Fruit fly (Drosophila melanogaster) whole organism, embryonic: ENCODE results near the gene WRNexo.

Experiments
- Adf1 ChIP-seq: fragments of 200-800 bp; sonication (Bioruptor generic); IDR thresholded peaks from 2 replicates; pipeline ENCODE4 v1.3.6; 2022; ENCODE audit warnings: missing biosample characterization, missing genetic modification characterization
- Aef1 ChIP-seq: fragments of 200-800 bp; sonication (Bioruptor generic); IDR thresholded peaks from 3 replicates; pipeline ENCODE4 v1.3.6; 2022; ENCODE audit warnings: missing biosample characterization, missing genetic modification characterization
- CG10267 ChIP-seq: fragments of 200-800 bp; sonication (Bioruptor generic); optimal IDR thresholded peaks from 2 replicates; lab custom pipeline; 2018; ENCODE audit warnings: missing biosample characterization, mild to moderate bottlenecking, missing genetic modification characterization, moderate library complexity
- CG11247 ChIP-seq: fragments of 200-800 bp; sonication (Bioruptor generic); IDR thresholded peaks from 2 replicates; pipeline ENCODE4 v1.3.6; 2022; ENCODE audit warnings: missing biosample characterization, missing genetic modification characterization
- CG12299 ChIP-seq: fragments of 200-800 bp; sonication (Bioruptor generic); optimal IDR thresholded peaks from 2 replicates; lab custom pipeline; 2018; ENCODE audit warnings: missing biosample characterization, mild to moderate bottlenecking, missing genetic modification characterization
- CG12942 ChIP-seq: fragments of 200-800 bp; sonication (Bioruptor generic); optimal IDR thresholded peaks from 3 replicates; lab custom pipeline; 2016; ENCODE audit warnings: missing biosample characterization, missing genetic modification characterization
- CG13287 ChIP-seq: fragments of 200-800 bp; sonication (Bioruptor generic); IDR thresholded peaks from 2 replicates; pipeline ENCODE4 v1.3.6; 2022; ENCODE audit warnings: missing biosample characterization, missing genetic modification characterization; ENCODE audit not compliant: partially characterized antibody
- CG1529 ChIP-seq: fragments of 200-800 bp; sonication (Bioruptor generic); optimal IDR thresholded peaks from 3 replicates; lab custom pipeline; 2018; ENCODE audit warnings: missing biosample characterization, missing genetic modification characterization
- CG1602 ChIP-seq: fragments of 200-800 bp; sonication (Bioruptor generic); optimal IDR thresholded peaks from 3 replicates; lab custom pipeline; 2016; ENCODE audit warnings: missing biosample characterization, missing genetic modification characterization
- CG30403 ChIP-seq: fragments of 200-800 bp; sonication (Bioruptor generic); optimal IDR thresholded peaks from 3 replicates; lab custom pipeline; 2016; ENCODE audit warnings: missing biosample characterization, missing genetic modification characterization
- CG32772 ChIP-seq: fragments of 200-800 bp; sonication (Bioruptor generic); IDR thresholded peaks from 2 replicates; pipeline ENCODE4 v1.3.6; 2022; ENCODE audit warnings: missing biosample characterization, missing genetic modification characterization
- CG33213 ChIP-seq: fragments of 200-800 bp; sonication (Bioruptor generic); optimal IDR thresholded peaks from 3 replicates; lab custom pipeline; 2016; ENCODE audit warnings: missing biosample characterization, missing genetic modification characterization
- CG34376 ChIP-seq: fragments of 200-800 bp; sonication (Bioruptor generic); optimal IDR thresholded peaks from 2 replicates; lab custom pipeline; 2018; ENCODE audit warnings: missing biosample characterization, mild to moderate bottlenecking, missing genetic modification characterization
- CG42726 ChIP-seq: fragments of 200-800 bp; sonication (Bioruptor generic); IDR thresholded peaks from 2 replicates; pipeline ENCODE4 v1.3.6; 2022; ENCODE audit warnings: missing biosample characterization, missing genetic modification characterization; ENCODE audit not compliant: partially characterized antibody
- CG4404 ChIP-seq: fragments of 200-800 bp; sonication (Bioruptor generic); IDR thresholded peaks from 2 replicates; pipeline ENCODE4 v1.3.6; 2022; ENCODE audit warnings: missing biosample characterization, missing genetic modification characterization
- CG4854 ChIP-seq: fragments of 200-800 bp; sonication (Bioruptor generic); optimal IDR thresholded peaks from 2 replicates; lab custom pipeline; 2016; ENCODE audit warnings: missing biosample characterization, missing genetic modification characterization, inconsistent platforms
- CG6791 ChIP-seq: fragments of 200-800 bp; sonication (Bioruptor generic); IDR thresholded peaks from 3 replicates; pipeline ENCODE4 v1.3.6; 2022; ENCODE audit warnings: missing biosample characterization, missing genetic modification characterization; ENCODE audit not compliant: partially characterized antibody
- CG9932 ChIP-seq: fragments of 200-800 bp; sonication (Bioruptor generic); IDR thresholded peaks from 2 replicates; pipeline ENCODE4 v1.3.6; 2022; ENCODE audit warnings: missing biosample characterization, missing genetic modification characterization
- Dip2 ChIP-seq: fragments of 200-800 bp; sonication (Bioruptor generic); IDR thresholded peaks from 2 replicates; pipeline ENCODE4 v1.3.6; 2022; ENCODE audit warnings: missing biosample characterization, missing genetic modification characterization
- Jarid2 ChIP-seq: fragments of 200-800 bp; sonication (Bioruptor generic); optimal IDR thresholded peaks from 3 replicates; lab custom pipeline; 2017; ENCODE audit warnings: mild to moderate bottlenecking, missing biosample characterization, missing genetic modification reagents, missing genetic modification characterization
- Mrtf ChIP-seq: fragments of 200-800 bp; sonication (Bioruptor generic); IDR thresholded peaks from 3 replicates; pipeline ENCODE4 v1.3.6; 2022; ENCODE audit warnings: missing biosample characterization, missing genetic modification characterization
- Oaz ChIP-seq: fragments of 200-800 bp; sonication (Bioruptor generic); IDR thresholded peaks from 2 replicates; pipeline ENCODE4 v1.3.6; 2022; ENCODE audit warnings: missing biosample characterization, missing genetic modification characterization
- Poxn ChIP-seq: fragments of 200-800 bp; sonication (Bioruptor generic); IDR thresholded peaks from 2 replicates; pipeline ENCODE4 v1.3.6; 2022; ENCODE audit warnings: missing biosample characterization, missing genetic modification characterization
- Rfx ChIP-seq: fragments of 200-800 bp; sonication (Bioruptor generic); IDR thresholded peaks from 2 replicates; pipeline ENCODE4 v1.3.6; 2022; ENCODE audit warnings: missing biosample characterization, missing genetic modification characterization
- Scr ChIP-seq: fragments of 200-800 bp; sonication (Bioruptor generic); IDR thresholded peaks from 2 replicates; pipeline ENCODE4 v1.3.6; 2022; ENCODE audit warnings: missing biosample characterization, missing genetic modification characterization; ENCODE audit not compliant: partially characterized antibody
- bbx ChIP-seq: fragments of 200-800 bp; sonication (Bioruptor generic); IDR thresholded peaks from 2 replicates; pipeline ENCODE4 v1.3.6; 2022; ENCODE audit warnings: missing biosample characterization, missing genetic modification characterization; ENCODE audit not compliant: partially characterized antibody
- da ChIP-seq: fragments of 200-800 bp; sonication (Bioruptor generic); optimal IDR thresholded peaks from 2 replicates; lab custom pipeline; 2016; ENCODE audit warnings: missing biosample characterization, missing genetic modification characterization
- fru ChIP-seq: fragments of >200 bp; optimal IDR thresholded peaks from 2 replicates; lab custom pipeline; 2017
- gem ChIP-seq: fragments of 200-800 bp; sonication (Bioruptor generic); optimal IDR thresholded peaks from 2 replicates; lab custom pipeline; 2019; ENCODE audit warnings: missing biosample characterization, mild to moderate bottlenecking, missing genetic modification characterization, moderate library complexity
- knrl ChIP-seq: fragments of 200-800 bp; sonication (Bioruptor generic); IDR thresholded peaks from 3 replicates; pipeline ENCODE4 v1.3.6; 2022; ENCODE audit warnings: missing biosample characterization, missing genetic modification characterization; ENCODE audit not compliant: partially characterized antibody
- mam ChIP-seq: fragments of 200-800 bp; sonication (Bioruptor generic); optimal IDR thresholded peaks from 3 replicates; lab custom pipeline; 2016; ENCODE audit warnings: missing biosample characterization, missing genetic modification characterization
- rib ChIP-seq: fragments of 200-800 bp; sonication (Bioruptor generic); IDR thresholded peaks from 2 replicates; pipeline ENCODE4 v1.3.6; 2022; ENCODE audit warnings: missing biosample characterization, missing genetic modification characterization
- run ChIP-seq: fragments of 200-800 bp; sonication (Bioruptor generic); optimal IDR thresholded peaks from 3 replicates; lab custom pipeline; 2018; ENCODE audit warnings: missing biosample characterization, mild to moderate bottlenecking, missing genetic modification characterization
- sens ChIP-seq: fragments of 200-800 bp; sonication (Bioruptor generic); peaks from one replicate; lab custom pipeline; 2016; ENCODE audit warnings: missing biosample characterization, missing genetic modification characterization
- sima ChIP-seq: fragments of 200-800 bp; sonication (Bioruptor generic); optimal IDR thresholded peaks from 2 replicates; lab custom pipeline; 2016; ENCODE audit warnings: missing biosample characterization, missing genetic modification characterization
- sna ChIP-seq: fragments of 200-800 bp; sonication (Bioruptor generic); IDR thresholded peaks from 2 replicates; pipeline ENCODE4 v1.3.6; 2022; ENCODE audit warnings: missing biosample characterization, missing genetic modification characterization; ENCODE audit not compliant: partially characterized antibody
- sug ChIP-seq: fragments of 200-800 bp; optimal IDR thresholded peaks from 2 replicates; lab custom pipeline; 2019; ENCODE audit warnings: missing biosample characterization, mild to moderate bottlenecking, missing genetic modification characterization, moderate library complexity
- tgo ChIP-seq: fragments of 200-800 bp; sonication (Bioruptor generic); IDR thresholded peaks from 3 replicates; pipeline ENCODE4 v1.3.6; 2022; ENCODE audit warnings: missing biosample characterization, missing genetic modification characterization
- tin ChIP-seq: fragments of 200-800 bp; sonication (Bioruptor generic); optimal IDR thresholded peaks from 3 replicates; lab custom pipeline; 2016; ENCODE audit warnings: missing biosample characterization, missing genetic modification characterization
- wdn ChIP-seq: fragments of 200-800 bp; sonication (Bioruptor generic); IDR thresholded peaks from 2 replicates; pipeline ENCODE4 v1.3.6; 2022; ENCODE audit warnings: missing biosample characterization, missing genetic modification characterization
- wek ChIP-seq: fragments of 200-800 bp; sonication (Bioruptor generic); optimal IDR thresholded peaks from 3 replicates; lab custom pipeline; 2018; ENCODE audit warnings: missing biosample characterization, mild to moderate bottlenecking, missing genetic modification characterization, moderate library complexity
- z ChIP-seq: fragments of 200-800 bp; sonication (Bioruptor generic); IDR thresholded peaks from 3 replicates; pipeline ENCODE4 v1.3.6; 2022; ENCODE audit warnings: missing biosample characterization, missing genetic modification characterization

WRNexo gene

DNA sequence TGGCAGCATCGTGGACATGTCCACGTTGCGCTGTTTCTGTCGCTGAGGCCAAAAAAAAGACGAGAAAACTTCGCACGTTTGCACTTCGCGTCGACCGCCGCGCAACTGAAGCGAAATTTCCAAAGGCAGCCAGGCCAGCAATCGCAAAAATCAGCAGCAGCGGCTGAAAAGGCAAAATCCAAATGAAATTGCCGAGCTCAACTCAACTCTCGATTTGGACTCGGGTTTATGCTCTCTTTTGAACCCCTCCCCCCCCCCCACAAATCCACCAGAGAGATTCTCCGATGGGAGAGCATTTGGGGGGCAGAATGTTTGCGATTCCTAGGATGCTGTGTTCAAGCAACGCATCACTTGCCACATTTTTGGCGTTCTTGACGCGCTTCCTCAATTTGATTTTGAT lies 51.6 kb downstream of the WRNexo start, which contains the start of gene PKD (continued):
- TF ChIP-seq Adf1 (GFP tag; lab: Robert Waterston, UW), result peak; percentile 28; the same call in 1 of the 2 replicates
- no peak for TF ChIP-seq fru (lab: Kevin White, UChicago)
- TF ChIP-seq Jarid2 (GFP tag; lab: Kevin White, UChicago), result peak; percentile 10
- TF ChIP-seq CG12299 (tag; lab: Kevin White, UChicago), result no peak
- no peak for TF ChIP-seq CG1602
- 0 out of 2 replicates have a peak, but pooled peaks have one; percentile 19 for TF ChIP-seq bbx
- TF ChIP-seq CG30403 (GFP tag; lab: Kevin White, UChicago), result no peak
- no peak for TF ChIP-seq mam (GFP tag; lab: Kevin White, UChicago)
- no peak for TF ChIP-seq Mrtf
- no peak for TF ChIP-seq Oaz
- TF ChIP-seq Rfx, result peak; percentile 28; the same call in 1 of the 2 replicates
- no peak for TF ChIP-seq sima
- TF ChIP-seq CG12942 (GFP tag; lab: Kevin White, UChicago), result no peak
- peak; percentile 9; the same call in 1 of the 2 replicates for TF ChIP-seq Scr
- TF ChIP-seq z, result peak; percentile 54; the same call in 1 of the 3 replicates
- TF ChIP-seq CG4854 (GFP tag; lab: Kevin White, UChicago), result no peak
- TF ChIP-seq CG42726 (GFP tag; lab: Robert Waterston, UW), result peak; percentile 51; the same call in 1 of the 2 replicates
- TF ChIP-seq knrl (GFP tag; lab: Robert Waterston, UW), result no peak
- 0 out of 2 replicates have a peak, but pooled peaks have one; percentile 14 for TF ChIP-seq CG9932 (GFP tag; lab: Robert Waterston, UW)
- no peak for TF ChIP-seq gem (tag; lab: Kevin White, UChicago)
- no peak for TF ChIP-seq CG4404 (GFP tag; lab: Robert Waterston, UW)
- peak; percentile 8; the same call in 1 of the 2 replicates for TF ChIP-seq CG13287 (GFP tag; lab: Robert Waterston, UW)
- no peak for TF ChIP-seq da (GFP tag; lab: Kevin White, UChicago)
- TF ChIP-seq run (tag; lab: Kevin White, UChicago), result no peak
- TF ChIP-seq Poxn (GFP tag; lab: Robert Waterston, UW), result no peak
- TF ChIP-seq CG10267 (tag; lab: Kevin White, UChicago), result no peak
- no peak for TF ChIP-seq wek (GFP tag; lab: Kevin White, UChicago)
- TF ChIP-seq sna (GFP tag; lab: Robert Waterston, UW), result no peak
- no peak for TF ChIP-seq Aef1 (GFP tag; lab: Robert Waterston, UW)
- no peak for TF ChIP-seq tin (GFP tag; lab: Kevin White, UChicago)
- TF ChIP-seq sug (tag; lab: Kevin White, UChicago), result no peak
- 0 out of 2 replicates have a peak, but pooled peaks have one; percentile 26 for TF ChIP-seq rib (GFP tag; lab: Robert Waterston, UW)
- no peak for TF ChIP-seq CG33213 (GFP tag; lab: Kevin White, UChicago)
- peak; percentile 24 for TF ChIP-seq CG34376 (GFP tag; lab: Kevin White, UChicago)
- TF ChIP-seq tgo (GFP tag; lab: Robert Waterston, UW), result no peak
- TF ChIP-seq sens (GFP tag; lab: Kevin White, UChicago), result no peak
- TF ChIP-seq CG11247, result no peak
- TF ChIP-seq CG6791 (GFP tag; lab: Robert Waterston, UW), result no peak
- TF ChIP-seq CG32772 (GFP tag; lab: Robert Waterston, UW), result no peak
- TF ChIP-seq wdn (GFP tag; lab: Robert Waterston, UW), result 0 out of 2 replicates have a peak, but pooled peaks have one; percentile 36
- TF ChIP-seq Dip2 (GFP tag; lab: Robert Waterston, UW), result no peak
- no peak for TF ChIP-seq CG1529 (GFP tag; lab: Kevin White, UChicago)
